Worm (Caenorhabditis elegans): ENCODE measurements around the gene K10G9.2.

K10G9.2 gene

DNA sequence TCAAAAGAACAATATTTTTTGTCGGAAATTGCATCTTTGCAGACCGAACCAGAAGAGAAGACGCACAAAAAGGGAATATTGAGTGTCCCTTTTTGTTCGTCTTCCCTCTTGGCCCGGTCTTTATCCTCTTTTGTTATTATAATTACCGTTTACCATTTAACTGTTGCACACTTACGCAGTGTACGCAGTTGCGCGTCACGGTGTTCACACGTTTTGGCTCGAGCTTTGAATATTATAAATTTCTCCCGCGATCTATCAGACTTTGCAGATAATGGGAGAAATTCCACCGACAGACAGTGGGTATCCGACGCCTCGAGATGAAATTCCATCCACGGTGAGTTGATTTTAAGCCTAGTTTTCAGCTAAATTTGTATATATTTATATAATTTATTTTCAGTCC, 35.1 kb downstream of the K10G9.2 start, which contains the start of gene sas-7 (continued):
- TF ChIP-seq C34B4.2 (tag; optimal IDR thresholded peaks at IDR 0.05) = no peak
- TF ChIP-seq ets-5 (GFP tag; IDR thresholded peaks at IDR 0.05) = no peak
- no peak for TF ChIP-seq nhr-47 (tag; optimal IDR thresholded peaks at IDR 0.05)
- TF ChIP-seq ztf-11 (tag; optimal IDR thresholded peaks at IDR 0.05) = no peak
- TF ChIP-seq lir-3 (tag; optimal IDR thresholded peaks at IDR 0.05; ENCODE audit: poor library complexity) = no peak
- no peak for TF ChIP-seq fkh-8 (tag; optimal IDR thresholded peaks at IDR 0.05)
- no peak for TF ChIP-seq ceh-8 (GFP tag; optimal IDR thresholded peaks at IDR 0.05)
- TF ChIP-seq hlh-4 (tag; optimal IDR thresholded peaks at IDR 0.05) = no peak
- TF ChIP-seq unc-30 (tag; optimal IDR thresholded peaks at IDR 0.05) = no peak
- TF ChIP-seq lin-14 (GFP tag; optimal IDR thresholded peaks at IDR 0.05) = no peak
- TF ChIP-seq lin-35 (GFP tag; optimal IDR thresholded peaks at IDR 0.05) = peak; percentile 35 to 81
- no peak for TF ChIP-seq vab-15 (tag; optimal IDR thresholded peaks at IDR 0.05)
- TF ChIP-seq skn-1 (tag; optimal IDR thresholded peaks at IDR 0.05) = no peak
- no peak for TF ChIP-seq xbp-1 (tag; optimal IDR thresholded peaks at IDR 0.05)
- no peak for TF ChIP-seq egl-27 (tag; optimal IDR thresholded peaks at IDR 0.05)
- no peak for TF ChIP-seq ceh-63 (GFP tag; optimal IDR thresholded peaks at IDR 0.05)
- no peak for TF ChIP-seq sox-4 (tag; optimal IDR thresholded peaks at IDR 0.05)
- no peak for TF ChIP-seq zip-4 (GFP tag; optimal IDR thresholded peaks at IDR 0.05)
- no peak for TF ChIP-seq egl-13 (tag; optimal IDR thresholded peaks at IDR 0.05)

DNA sequence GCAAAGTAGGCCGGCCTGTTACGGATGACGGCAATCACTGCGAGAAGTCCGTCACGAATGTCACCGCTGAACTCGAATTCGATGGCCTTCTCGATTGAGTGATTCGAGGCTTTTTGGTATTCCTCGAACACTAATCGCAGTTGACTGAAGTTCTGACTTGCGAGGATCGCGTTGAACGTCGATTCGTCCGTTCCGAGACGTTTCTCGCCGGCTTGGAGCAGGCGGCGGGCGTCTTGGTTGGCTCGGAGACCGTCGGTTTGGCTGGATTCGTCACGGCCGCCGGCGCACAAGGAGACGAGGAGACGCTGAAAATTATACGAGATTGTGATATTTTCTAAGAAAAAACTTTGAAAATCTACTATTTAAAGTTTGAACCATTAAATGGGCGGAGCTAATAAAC, 40.6 kb downstream of the K10G9.2 start:
- no peak for TF ChIP-seq nhr-84 (tag; optimal IDR thresholded peaks at IDR 0.05)
- no peak for TF ChIP-seq efl-3 (GFP tag; optimal IDR thresholded peaks at IDR 0.05)
- TF ChIP-seq ztf-4 (tag; optimal IDR thresholded peaks at IDR 0.05) = no peak
- TF ChIP-seq elt-2 (tag; optimal IDR thresholded peaks at IDR 0.05) = no peak
- no peak for TF ChIP-seq egl-13 (tag; optimal IDR thresholded peaks at IDR 0.05)
- no peak for TF ChIP-seq zip-4 (GFP tag; optimal IDR thresholded peaks at IDR 0.05)
- TF ChIP-seq blmp-1 (tag; optimal IDR thresholded peaks at IDR 0.05) = no peak
- no peak for TF ChIP-seq unc-30 (tag; optimal IDR thresholded peaks at IDR 0.05)

DNA sequence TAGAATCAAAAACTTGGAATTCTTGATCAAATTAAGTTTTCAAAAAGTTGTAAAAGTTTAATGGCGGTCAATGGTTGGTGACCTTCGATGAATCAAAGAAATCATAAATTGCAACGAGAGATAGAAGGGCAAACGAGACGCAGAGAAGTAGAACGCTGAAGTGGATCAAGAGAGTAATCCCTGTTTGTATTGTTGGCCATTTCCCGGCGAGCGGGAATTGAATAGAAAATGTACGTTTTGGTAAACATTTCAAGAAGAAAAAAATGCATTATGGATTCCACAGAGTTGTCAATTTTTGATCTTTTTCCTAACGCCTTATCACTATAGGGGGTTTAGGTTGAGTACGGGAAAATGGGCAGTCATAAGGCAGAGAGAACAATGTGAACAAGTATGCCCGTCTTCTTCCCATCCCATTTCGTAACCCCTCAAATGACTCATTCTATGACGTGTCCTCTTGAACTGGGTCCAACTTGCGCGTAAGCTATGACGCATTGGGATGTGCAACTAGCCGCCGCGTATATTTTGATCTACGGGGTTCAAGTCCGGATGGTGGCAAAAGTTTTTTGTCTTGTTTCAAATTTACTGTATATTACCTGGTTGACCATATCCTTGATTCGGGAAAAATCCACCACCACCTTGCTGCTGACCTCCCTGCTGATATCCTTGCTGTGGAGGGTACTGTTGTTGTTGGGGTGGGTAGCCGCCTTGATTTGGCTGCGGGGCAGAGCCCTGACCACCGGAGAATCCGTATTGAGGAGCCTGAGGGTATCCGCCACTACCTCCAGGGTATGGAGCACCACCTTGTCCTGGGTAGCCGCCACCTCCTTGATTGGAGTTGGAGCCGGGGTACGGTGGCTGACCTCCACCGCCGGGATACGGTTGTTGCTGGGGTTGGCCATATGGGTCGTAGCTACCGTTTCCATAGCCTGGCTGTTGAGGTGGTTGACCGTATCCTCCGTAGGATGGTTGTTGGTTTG, 43.1 kb downstream of the K10G9.2 start:
- TF ChIP-seq nhr-85 (tag) (peak; percentile 69), efl-1 (optimal IDR thresholded peaks at IDR 0.05) (peak in 1 of 2 experiments; percentile 15), efl-1 (GFP tag; optimal IDR thresholded peaks at IDR 0.05 in 1 of 2) (no peak), lsy-2 (tag; optimal IDR thresholded peaks at IDR 0.05) (peak in 1 of 2 experiments; percentile 1), grh-1 (GFP tag; IDR thresholded peaks at IDR 0.05) (no peak), blmp-1 (tag; optimal IDR thresholded peaks at IDR 0.05) (peak; percentile 41), nhr-77 (tag; optimal IDR thresholded peaks at IDR 0.05) (no peak), pax-3 (tag; optimal IDR thresholded peaks at IDR 0.05) (no peak), snu-23 (GFP tag; optimal IDR thresholded peaks at IDR 0.05) (peak; percentile 35), lin-14 (GFP tag; optimal IDR thresholded peaks at IDR 0.05) (peak; percentile 54), nhr-71 (tag; optimal IDR thresholded peaks at IDR 0.05) (peak; percentile 27), nhr-47 (tag; optimal IDR thresholded peaks at IDR 0.05) (no peak), egl-27 (tag; optimal IDR thresholded peaks at IDR 0.05) (peak in 1 of 2 experiments; percentile 35), mep-1 (tag; optimal IDR thresholded peaks at IDR 0.05) (peak; percentile 31), nhr-20 (tag; optimal IDR thresholded peaks at IDR 0.05) (peak; percentile 10)

DNA sequence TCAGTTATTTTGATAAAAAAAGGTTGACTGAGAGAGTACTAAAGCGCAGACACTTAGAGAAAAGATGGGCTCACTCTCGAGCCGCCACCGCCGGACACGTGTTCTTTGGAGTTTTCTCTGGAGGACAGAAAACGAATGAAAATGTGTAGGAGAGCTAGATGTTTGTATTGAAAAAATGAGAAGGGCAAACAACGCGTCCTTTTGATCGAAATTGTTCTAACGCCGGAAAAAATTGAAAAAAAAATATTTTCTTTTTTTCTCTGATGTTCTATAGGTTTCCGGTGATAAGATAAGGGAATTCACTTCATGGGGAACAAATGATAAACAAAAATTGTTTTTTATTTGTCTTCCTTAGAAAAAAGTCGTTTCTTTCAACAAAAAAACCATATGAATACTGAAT, 44.1 kb downstream of the K10G9.2 start:
- TF ChIP-seq blmp-1 (tag; optimal IDR thresholded peaks at IDR 0.05) = peak; percentile 7
- TF ChIP-seq snu-23 (GFP tag; optimal IDR thresholded peaks at IDR 0.05) = no peak
- TF ChIP-seq aha-1 (tag; optimal IDR thresholded peaks at IDR 0.05) = no peak
- no peak for TF ChIP-seq efl-3 (GFP tag; optimal IDR thresholded peaks at IDR 0.05)
- TF ChIP-seq ceh-88 (GFP tag; IDR thresholded peaks at IDR 0.05) = no peak
- TF ChIP-seq irx-1 (tag; optimal IDR thresholded peaks at IDR 0.05) = no peak
- TF ChIP-seq ama-1 (optimal IDR thresholded peaks at IDR 0.05) = no peak
- no peak for TF ChIP-seq C04F5.9 (tag; optimal IDR thresholded peaks at IDR 0.05)
- TF ChIP-seq fkh-10 (GFP tag; optimal IDR thresholded peaks at IDR 0.05) = no peak
- TF ChIP-seq lin-14 (GFP tag; optimal IDR thresholded peaks at IDR 0.05) = peak; percentile 56
- TF ChIP-seq ces-1 (GFP tag; optimal IDR thresholded peaks at IDR 0.05) = no peak
- no peak for TF ChIP-seq C34B4.2 (tag; optimal IDR thresholded peaks at IDR 0.05)
- TF ChIP-seq sox-4 (tag; optimal IDR thresholded peaks at IDR 0.05) = no peak
- TF ChIP-seq pag-3 (tag; optimal IDR thresholded peaks at IDR 0.05; ENCODE audit: borderline replicate concordance, insufficient read depth) = no peak
- peak; percentile 19 for TF ChIP-seq rnt-1 (tag; optimal IDR thresholded peaks at IDR 0.05)
- TF ChIP-seq lsy-2 (tag; optimal IDR thresholded peaks at IDR 0.05) = peak in 1 of 2 experiments; percentile 6
- TF ChIP-seq ceh-63 (GFP tag; optimal IDR thresholded peaks at IDR 0.05) = no peak
- TF ChIP-seq zip-4 (GFP tag; optimal IDR thresholded peaks at IDR 0.05) = no peak
- no peak for TF ChIP-seq F16B12.6 (tag; optimal IDR thresholded peaks at IDR 0.05)

Data from whole organism, L1 larva.